Worm (Caenorhabditis elegans): ENCODE data around the gene drh-1.

Gene drh-1

DNA sequence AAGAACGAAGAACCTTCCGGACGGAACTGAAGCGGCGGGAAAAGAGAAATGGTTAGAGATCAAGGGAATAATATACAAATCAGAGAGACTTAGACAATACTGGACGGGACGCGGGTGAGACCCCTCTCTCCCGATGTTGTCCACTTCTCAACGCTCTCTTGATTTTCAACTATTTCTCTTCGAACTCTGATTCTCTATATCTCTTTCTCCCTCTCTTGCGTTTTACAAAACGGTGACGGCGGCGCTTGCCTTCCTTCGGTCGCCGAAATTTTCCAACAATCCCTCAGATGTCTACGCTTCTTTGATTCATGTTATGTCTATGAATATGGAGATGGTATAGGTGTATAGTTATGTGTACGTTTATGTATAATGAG lies 36.4 kb downstream of the drh-1 start:
- TF ChIP-seq hmg-11 (tag; optimal IDR thresholded peaks at IDR 0.05): peak; percentile 58
- no peak for TF ChIP-seq unc-39 (tag; optimal IDR thresholded peaks at IDR 0.05)
- TF ChIP-seq ztf-4 (tag; optimal IDR thresholded peaks at IDR 0.05): no peak
- no peak for TF ChIP-seq fkh-10 (GFP tag; optimal IDR thresholded peaks at IDR 0.05)
- TF ChIP-seq nhr-28 (tag; optimal IDR thresholded peaks at IDR 0.05): no peak
- TF ChIP-seq ceh-16 (tag; optimal IDR thresholded peaks at IDR 0.05): no peak
- TF ChIP-seq lsy-12 (tag; optimal IDR thresholded peaks at IDR 0.05): peak; percentile 11
- peak; percentile 50 for TF ChIP-seq pqm-1 (tag; optimal IDR thresholded peaks at IDR 0.05)
- TF ChIP-seq ZK546.5 (tag; optimal IDR thresholded peaks at IDR 0.05): no peak
- peak; percentile 76 for TF ChIP-seq nhr-23 (tag; optimal IDR thresholded peaks at IDR 0.05)
- TF ChIP-seq daf-12 (tag; optimal IDR thresholded peaks at IDR 0.05): no peak
- TF ChIP-seq jun-1 (tag; optimal IDR thresholded peaks at IDR 0.05): peak; percentile 17
- TF ChIP-seq lin-15B (tag; optimal IDR thresholded peaks at IDR 0.05): peak; percentile 30
- TF ChIP-seq nhr-43 (tag; optimal IDR thresholded peaks at IDR 0.05; ENCODE audit: poor library complexity, severe bottlenecking): peak; percentile 43
- TF ChIP-seq pha-4 (tag; optimal IDR thresholded peaks at IDR 0.05): peak; percentile 80
- TF ChIP-seq elt-2 (tag; optimal IDR thresholded peaks at IDR 0.05): peak; percentile 53
- TF ChIP-seq lin-39 (tag; optimal IDR thresholded peaks at IDR 0.05): no peak
- TF ChIP-seq ceh-28 (tag; optimal IDR thresholded peaks at IDR 0.05): peak; percentile 3
- TF ChIP-seq nfya-1 (tag; optimal IDR thresholded peaks at IDR 0.05; ENCODE audit: insufficient read depth): peak; percentile 59
- TF ChIP-seq R02D3.7 (tag; optimal IDR thresholded peaks at IDR 0.05): peak; percentile 12
- peak; percentile 81 for TF ChIP-seq nhr-25 (tag; optimal IDR thresholded peaks at IDR 0.05)
- TF ChIP-seq nhr-12 (tag; optimal IDR thresholded peaks at IDR 0.05): no peak

DNA sequence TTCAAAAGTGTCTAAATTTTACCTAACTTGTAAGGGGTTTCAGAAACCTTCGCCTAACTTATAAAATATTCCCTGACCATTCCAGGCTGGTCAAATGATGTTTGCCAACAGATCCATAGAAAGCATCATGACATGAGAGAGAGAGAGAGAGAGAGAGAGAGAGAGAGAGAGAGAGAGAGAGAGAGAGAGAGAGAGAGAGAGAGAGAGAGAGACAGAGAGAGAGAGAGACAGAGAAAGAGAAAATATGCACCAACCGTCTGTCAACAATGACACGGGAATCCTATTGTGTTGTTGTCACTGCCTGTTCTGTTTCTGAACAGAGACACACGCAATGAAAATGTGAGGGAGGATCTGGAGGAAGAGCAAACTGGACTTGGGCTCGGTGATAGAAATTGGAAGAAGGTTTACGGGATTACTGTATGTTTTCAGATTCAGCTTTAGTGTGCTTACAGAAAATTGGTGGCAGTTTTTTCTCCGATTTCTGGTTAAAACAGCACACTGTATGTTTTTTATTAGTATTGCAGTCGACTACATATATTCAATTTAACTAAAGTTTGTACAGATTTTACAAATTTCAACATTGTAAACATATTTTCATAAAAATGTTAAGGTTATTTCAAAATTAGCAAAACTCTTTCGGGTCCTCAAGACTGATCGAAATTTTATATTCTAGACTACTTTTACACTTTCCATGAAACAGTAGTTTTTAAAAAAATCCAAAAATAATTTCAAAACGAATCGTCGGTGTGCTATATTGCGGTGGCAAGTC lies 37.0 kb downstream of the drh-1 start:
- TF ChIP-seq lin-39 (tag; optimal IDR thresholded peaks at IDR 0.05) (no peak), lin-15B (tag; optimal IDR thresholded peaks at IDR 0.05) (no peak), R02D3.7 (tag; optimal IDR thresholded peaks at IDR 0.05) (no peak), snpc-4 (tag; optimal IDR thresholded peaks at IDR 0.05) (no peak), hmg-11 (tag; optimal IDR thresholded peaks at IDR 0.05) (no peak), pha-4 (tag; optimal IDR thresholded peaks at IDR 0.05) (peak; percentile 74)

DNA sequence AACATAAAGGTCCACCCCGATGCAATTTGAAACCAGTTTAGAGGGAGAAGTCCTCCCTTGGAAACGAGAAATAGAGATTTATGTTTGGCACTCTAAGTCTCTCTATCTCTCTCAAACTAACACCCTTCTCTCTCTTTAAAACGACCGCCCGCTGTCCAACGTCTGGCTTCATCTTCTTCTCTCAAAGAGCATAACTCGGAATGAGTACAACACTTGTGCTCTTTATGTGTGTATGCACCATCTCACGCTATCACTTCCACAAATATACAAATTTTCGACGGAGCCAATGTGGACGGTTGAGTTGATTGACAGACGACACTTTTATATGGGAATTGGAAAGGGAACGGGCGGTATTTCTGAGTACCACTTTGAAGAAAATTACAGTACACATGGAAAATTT lies 38.8 kb downstream of the drh-1 start:
- TF ChIP-seq elt-2 (tag; optimal IDR thresholded peaks at IDR 0.05) (peak; percentile 44), pqm-1 (tag; optimal IDR thresholded peaks at IDR 0.05) (peak; percentile 38), lin-39 (tag; optimal IDR thresholded peaks at IDR 0.05) (peak; percentile 8), hmg-11 (tag; optimal IDR thresholded peaks at IDR 0.05) (peak; percentile 26), nfya-1 (tag; optimal IDR thresholded peaks at IDR 0.05; ENCODE audit: insufficient read depth) (peak; percentile 0), ceh-16 (tag; optimal IDR thresholded peaks at IDR 0.05) (no peak)

DNA sequence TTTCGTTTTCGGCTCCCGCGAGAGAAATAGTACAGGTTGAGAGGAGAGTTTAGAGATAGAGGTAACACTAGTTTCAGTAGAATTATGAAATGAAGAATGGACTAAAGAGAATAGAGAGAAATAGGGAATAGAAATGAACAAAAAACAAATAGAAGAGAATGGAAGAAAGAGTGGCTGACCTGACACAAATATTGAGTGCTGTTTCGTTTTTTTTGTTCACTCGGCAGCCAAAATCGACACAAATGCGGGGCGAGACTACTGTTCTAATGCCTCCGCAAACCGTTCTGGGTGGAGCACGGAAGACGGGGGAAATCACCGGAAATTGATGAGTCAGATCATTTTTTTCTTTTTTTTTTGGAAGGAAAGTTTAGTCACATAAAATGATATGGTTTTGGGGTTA lies 40.5 kb downstream of the drh-1 start:
- TF ChIP-seq nhr-23 (tag; optimal IDR thresholded peaks at IDR 0.05): no peak
- peak; percentile 59 for TF ChIP-seq pha-4 (tag; optimal IDR thresholded peaks at IDR 0.05)

DNA sequence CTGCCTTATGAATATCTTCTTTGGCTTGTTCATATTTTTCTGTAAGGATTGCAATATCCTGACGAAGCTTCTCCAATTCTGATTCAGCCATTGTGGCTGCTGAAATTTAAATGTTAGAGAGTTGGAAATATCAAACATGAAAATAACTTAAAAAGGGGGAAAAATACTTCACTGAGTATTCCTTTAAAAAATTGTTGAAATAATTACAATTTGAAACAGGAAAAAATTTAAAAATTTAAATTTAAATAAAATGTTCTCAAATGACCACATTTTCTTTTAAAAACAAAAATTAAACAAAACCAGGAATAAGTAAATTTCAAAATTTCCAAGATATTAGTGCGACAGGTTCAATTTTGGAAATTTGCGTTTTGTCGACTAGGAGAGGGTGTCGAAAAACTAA lies 40.9 kb downstream of the drh-1 start, which contains the start of gene bicd-1:
TSS of gene bicd-1 (minus strand) at position 101 of the 400 bp plus-strand sequence.
- TF ChIP-seq nhr-76 (tag; optimal IDR thresholded peaks at IDR 0.05) (no peak), tbx-2 (tag; optimal IDR thresholded peaks at IDR 0.05) (no peak), nhr-67 (tag; optimal IDR thresholded peaks at IDR 0.05) (no peak), ZK546.5 (tag; optimal IDR thresholded peaks at IDR 0.05) (no peak), fos-1 (tag; optimal IDR thresholded peaks at IDR 0.05) (no peak), hmg-11 (tag; optimal IDR thresholded peaks at IDR 0.05) (no peak), elt-1 (tag; optimal IDR thresholded peaks at IDR 0.05) (no peak), elt-3 (tag; optimal IDR thresholded peaks at IDR 0.05) (no peak), lin-39 (tag; optimal IDR thresholded peaks at IDR 0.05) (no peak), nfya-1 (tag; optimal IDR thresholded peaks at IDR 0.05; ENCODE audit: insufficient read depth) (no peak), ztf-11 (tag; optimal IDR thresholded peaks at IDR 0.05) (no peak), fkh-2 (tag; optimal IDR thresholded peaks at IDR 0.05) (no peak), snpc-4 (tag; optimal IDR thresholded peaks at IDR 0.05) (no peak), zag-1 (tag; optimal IDR thresholded peaks at IDR 0.05) (no peak), nhr-237 (tag; optimal IDR thresholded peaks at IDR 0.05) (no peak), mdl-1 (tag; optimal IDR thresholded peaks at IDR 0.05) (no peak)
